Worm (Caenorhabditis elegans): ENCODE data around the gene C32D5.4.

DNA sequence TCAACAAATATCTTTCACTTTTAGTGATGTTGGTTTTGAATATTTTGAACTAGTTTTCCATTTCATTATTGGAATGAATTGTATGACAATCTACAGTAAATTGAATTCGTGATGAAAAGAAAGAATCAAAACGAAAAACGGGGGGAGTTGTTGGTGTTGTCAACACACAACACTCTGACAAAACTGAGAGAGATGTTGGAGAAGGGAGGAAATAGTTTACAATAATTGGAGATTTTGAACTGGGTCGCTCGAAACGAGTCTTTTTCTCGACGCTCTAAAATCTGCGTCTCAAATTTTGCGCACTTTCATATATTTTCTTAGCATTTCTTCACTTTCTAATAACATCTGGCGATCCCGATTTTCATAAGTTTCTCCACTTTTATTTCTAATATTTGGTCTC is 21.0 kb upstream of the C32D5.4 start, which contains the start of gene txt-18:
- TF ChIP-seq egl-27 (tag; optimal IDR thresholded peaks at IDR 0.05) (peak; percentile 17), lin-39 (tag; optimal IDR thresholded peaks at IDR 0.05) (no peak), snpc-4 (tag; optimal IDR thresholded peaks at IDR 0.05) (no peak), unc-62 (GFP tag; optimal IDR thresholded peaks at IDR 0.05) (no peak)

Measured in whole organism, L2 larva.